Worm (Caenorhabditis elegans) whole organism, L3 larva: Measurements from ENCODE around the gene E04F6.9.

Source experiments
- aly-2 ChIP-seq: fragments of 150-350 bp; optimal IDR thresholded peaks from 2 replicates; lab custom pipeline; 2014; ENCODE audit warnings: missing biosample characterization, missing genetic modification characterization
- ceh-28 ChIP-seq: fragments of 150-350 bp; optimal IDR thresholded peaks from 2 replicates; lab custom pipeline; 2014; ENCODE audit warnings: missing biosample characterization, missing genetic modification reagents, missing genetic modification characterization
- ceh-82 ChIP-seq: fragments of 150-350 bp; optimal IDR thresholded peaks from 2 replicates; lab custom pipeline; 2014; ENCODE audit warnings: missing biosample characterization, missing genetic modification characterization
- fkh-10 ChIP-seq: sonication (generic microtip); optimal IDR thresholded peaks from 2 replicates; lab custom pipeline; 2017; ENCODE audit warnings: missing biosample characterization, missing genetic modification reagents, missing genetic modification characterization
- jun-1 ChIP-seq: fragments of 150-350 bp; optimal IDR thresholded peaks from 2 replicates; lab custom pipeline; 2014; ENCODE audit warnings: missing biosample characterization, missing genetic modification reagents, missing genetic modification characterization
- lin-39 ChIP-seq: fragments of 150-350 bp; optimal IDR thresholded peaks from 2 replicates; lab custom pipeline; 2018; ENCODE audit warnings: missing biosample characterization, missing genetic modification reagents, missing genetic modification characterization
- nhr-237 ChIP-seq: fragments of 150-350 bp; optimal IDR thresholded peaks from 2 replicates; lab custom pipeline; 2014; ENCODE audit warnings: missing biosample characterization, missing genetic modification characterization
- nhr-25 ChIP-seq: sonication (generic microtip); optimal IDR thresholded peaks from 2 replicates; lab custom pipeline; 2017; ENCODE audit warnings: missing biosample characterization, missing genetic modification characterization
- pqm-1 ChIP-seq: fragments of 150-350 bp; optimal IDR thresholded peaks from 2 replicates; lab custom pipeline; 2017; ENCODE audit warnings: missing biosample characterization, missing genetic modification characterization, inconsistent platforms
- sea-2 ChIP-seq: fragments of 150-350 bp; sonication (generic microtip); optimal IDR thresholded peaks from 4 replicates; lab custom pipeline; 2014; ENCODE audit warnings: missing biosample characterization, missing genetic modification reagents, missing genetic modification characterization
- tbx-2 ChIP-seq: sonication (generic microtip); optimal IDR thresholded peaks from 2 replicates; lab custom pipeline; 2016; ENCODE audit warnings: mild to moderate bottlenecking, missing genetic modification characterization, missing compliant biosample characterization
- zag-1 ChIP-seq: fragments of 150-350 bp; optimal IDR thresholded peaks from 2 replicates; lab custom pipeline; 2014; ENCODE audit warnings: missing biosample characterization, missing genetic modification characterization
- ztf-4 ChIP-seq: fragments of 150-350 bp; optimal IDR thresholded peaks from 2 replicates; lab custom pipeline; 2014; ENCODE audit warnings: missing biosample characterization, missing genetic modification characterization

ce11 chrII:7182630-7183029, 29.3 kb downstream of the E04F6.9 start:
- TF ChIP-seq ceh-82 (tag; lab: Kevin White, UChicago) (no peak), fkh-10 (peak; percentile 72), tbx-2 (tag; lab: Kevin White, UChicago) (no peak), sea-2 (GFP tag; lab: Kevin White, UChicago) (no peak), jun-1 (tag; lab: Kevin White, UChicago) (no peak), nhr-237 (tag; lab: Kevin White, UChicago) (no peak), zag-1 (tag; lab: Kevin White, UChicago) (no peak), nhr-25 (tag; lab: Kevin White, UChicago) (no peak), pqm-1 (no peak), ceh-28 (tag; lab: Kevin White, UChicago) (no peak), lin-39 (tag; lab: Kevin White, UChicago) (no peak), aly-2 (tag; lab: Kevin White, UChicago) (no peak), ztf-4 (no peak)
